Fruit fly (Drosophila melanogaster) whole organism, embryonic: ENCODE data around the gene unk.
A peak's percentile ranks its signal among the peaks of the same experiment; 100 is the strongest.

Experiments used
- Abd-B ChIP-seq: fragments of 200-800 bp; sonication (Bioruptor generic); optimal IDR thresholded peaks from 2 replicates; lab custom pipeline; 2018; ENCODE audit warnings: missing biosample characterization, mild to moderate bottlenecking, missing genetic modification characterization, moderate library complexity
- Aef1 ChIP-seq: fragments of 200-800 bp; sonication (Bioruptor generic); IDR thresholded peaks from 3 replicates; pipeline ENCODE4 v1.3.6; 2022; ENCODE audit warnings: missing biosample characterization, missing genetic modification characterization
- Blimp-1 ChIP-seq: fragments of 200-800 bp; sonication (Bioruptor generic); optimal IDR thresholded peaks from 3 replicates; lab custom pipeline; 2018; ENCODE audit warnings: missing biosample characterization, missing genetic modification characterization, mild to moderate bottlenecking, moderate library complexity, missing genetic modification reagents
- CG10267 ChIP-seq: fragments of 200-800 bp; sonication (Bioruptor generic); optimal IDR thresholded peaks from 2 replicates; lab custom pipeline; 2018; ENCODE audit warnings: missing biosample characterization, mild to moderate bottlenecking, missing genetic modification characterization, moderate library complexity
- CG12299 ChIP-seq: fragments of 200-800 bp; sonication (Bioruptor generic); optimal IDR thresholded peaks from 2 replicates; lab custom pipeline; 2018; ENCODE audit warnings: missing biosample characterization, mild to moderate bottlenecking, missing genetic modification characterization
- CG12391 ChIP-seq: fragments of 200-800 bp; sonication (Bioruptor generic); optimal IDR thresholded peaks from 3 replicates; lab custom pipeline; 2018; ENCODE audit warnings: missing biosample characterization, mild to moderate bottlenecking, missing genetic modification characterization, moderate library complexity
- CG13894 ChIP-seq: fragments of 200-800 bp; sonication (Bioruptor generic); optimal IDR thresholded peaks from 3 replicates; lab custom pipeline; 2018; ENCODE audit warnings: missing biosample characterization, mild to moderate bottlenecking, missing genetic modification characterization, moderate library complexity
- CG14050 ChIP-seq: fragments of 200-800 bp; sonication (Bioruptor generic); IDR thresholded peaks from 3 replicates; pipeline ENCODE4 v1.3.6; 2022; ENCODE audit warnings: missing biosample characterization, missing genetic modification characterization
- CG14441 ChIP-seq: fragments of 200-800 bp; sonication (Bioruptor generic); IDR thresholded peaks from 2 replicates; pipeline ENCODE4 v1.3.6; 2022; ENCODE audit warnings: missing biosample characterization, missing genetic modification characterization
- CG17385 ChIP-seq: fragments of 200-800 bp; sonication (Bioruptor generic); optimal IDR thresholded peaks from 3 replicates; lab custom pipeline; 2018; ENCODE audit warnings: missing biosample characterization, mild to moderate bottlenecking, missing genetic modification characterization
- CG2199 ChIP-seq: fragments of 200-800 bp; sonication (Bioruptor generic); IDR thresholded peaks from 3 replicates; pipeline ENCODE4 v1.3.6; 2022; ENCODE audit warnings: missing biosample characterization, missing genetic modification characterization
- CG30020 ChIP-seq: fragments of 200-800 bp; optimal IDR thresholded peaks from 2 replicates; lab custom pipeline; 2019; ENCODE audit warnings: missing biosample characterization, mild to moderate bottlenecking, missing genetic modification characterization, moderate library complexity
- CG31365 ChIP-seq: fragments of 200-800 bp; sonication (Bioruptor generic); optimal IDR thresholded peaks from 2 replicates; lab custom pipeline; 2018; ENCODE audit warnings: missing biosample characterization, mild to moderate bottlenecking, missing genetic modification characterization
- CG31441 ChIP-seq: fragments of 200-800 bp; sonication (Bioruptor generic); IDR thresholded peaks from 2 replicates; pipeline ENCODE4 v1.3.6; 2022; ENCODE audit warnings: missing biosample characterization, missing genetic modification characterization
- CG3281 ChIP-seq: fragments of 200-800 bp; sonication (Bioruptor generic); optimal IDR thresholded peaks from 3 replicates; lab custom pipeline; 2017; ENCODE audit warnings: missing biosample characterization, mild to moderate bottlenecking, missing genetic modification characterization
- CG4404 ChIP-seq: fragments of 200-800 bp; sonication (Bioruptor generic); IDR thresholded peaks from 2 replicates; pipeline ENCODE4 v1.3.6; 2022; ENCODE audit warnings: missing biosample characterization, missing genetic modification characterization
- CG4854 ChIP-seq: fragments of 200-800 bp; sonication (Bioruptor generic); optimal IDR thresholded peaks from 2 replicates; lab custom pipeline; 2016; ENCODE audit warnings: missing biosample characterization, missing genetic modification characterization, inconsistent platforms
- CG6654 ChIP-seq: fragments of 200-800 bp; sonication (Bioruptor generic); optimal IDR thresholded peaks from 2 replicates; lab custom pipeline; 2017; ENCODE audit warnings: missing biosample characterization, mild to moderate bottlenecking, missing genetic modification characterization
- CG6683 ChIP-seq: fragments of 200-800 bp; sonication (Bioruptor generic); optimal IDR thresholded peaks from 2 replicates; lab custom pipeline; 2017; ENCODE audit warnings: missing biosample characterization, mild to moderate bottlenecking, missing genetic modification characterization, missing genetic modification reagents
- CrebB ChIP-seq: fragments of 200-800 bp; sonication (Bioruptor generic); optimal IDR thresholded peaks from 3 replicates; lab custom pipeline; 2018; ENCODE audit warnings: missing biosample characterization, mild to moderate bottlenecking, missing genetic modification characterization
- Drgx ChIP-seq: fragments of 200-800 bp; sonication (Bioruptor generic); IDR thresholded peaks from 2 replicates; pipeline ENCODE4 v1.3.6; 2022; ENCODE audit warnings: missing biosample characterization, missing genetic modification characterization
- Fer3 ChIP-seq: fragments of 200-800 bp; sonication (Bioruptor generic); optimal IDR thresholded peaks from 2 replicates; lab custom pipeline; 2018; ENCODE audit warnings: missing biosample characterization, mild to moderate bottlenecking, missing genetic modification characterization, moderate library complexity
- HmgD ChIP-seq: fragments of 200-800 bp; sonication (Bioruptor generic); optimal IDR thresholded peaks from 3 replicates; lab custom pipeline; 2016; ENCODE audit warnings: missing biosample characterization, missing genetic modification characterization
- Hr39 ChIP-seq: fragments of >200 bp; optimal IDR thresholded peaks from 2 replicates; lab custom pipeline; 2017
- Hsf ChIP-seq: fragments of 200-800 bp; sonication (Bioruptor generic); optimal IDR thresholded peaks from 3 replicates; lab custom pipeline; 2016; ENCODE audit warnings: missing biosample characterization, missing genetic modification characterization
- MTF-1 ChIP-seq: fragments of 200-800 bp; sonication (Bioruptor generic); optimal IDR thresholded peaks from 2 replicates; lab custom pipeline; 2018; ENCODE audit warnings: missing biosample characterization, mild to moderate bottlenecking, missing genetic modification characterization, borderline replicate concordance
- NC2α ChIP-seq: fragments of 200-800 bp; sonication (Bioruptor generic); optimal IDR thresholded peaks from 2 replicates; lab custom pipeline; 2016; ENCODE audit warnings: missing biosample characterization, missing genetic modification characterization
- Oli ChIP-seq: fragments of 200-800 bp; sonication (Bioruptor generic); optimal IDR thresholded peaks from 2 replicates; lab custom pipeline; 2018; ENCODE audit warnings: missing biosample characterization, mild to moderate bottlenecking, missing genetic modification characterization, moderate library complexity
- Ptx1 ChIP-seq: fragments of 200-800 bp; sonication (Bioruptor generic); IDR thresholded peaks from 2 replicates; pipeline ENCODE4 v1.3.6; 2022; ENCODE audit warnings: missing biosample characterization, missing genetic modification characterization
- Scr ChIP-seq: fragments of 200-800 bp; sonication (Bioruptor generic); IDR thresholded peaks from 2 replicates; pipeline ENCODE4 v1.3.6; 2022; ENCODE audit warnings: missing biosample characterization, missing genetic modification characterization; ENCODE audit not compliant: partially characterized antibody
- Ssrp ChIP-seq: fragments of 200-800 bp; sonication (Bioruptor generic); optimal IDR thresholded peaks from 2 replicates; lab custom pipeline; 2018; ENCODE audit warnings: missing biosample characterization, mild to moderate bottlenecking, missing genetic modification characterization, moderate library complexity
- Taf1 ChIP-seq: fragments of 200-800 bp; sonication (Bioruptor generic); IDR thresholded peaks from 2 replicates; pipeline ENCODE4 v1.3.6; 2022; ENCODE audit warnings: missing biosample characterization, missing genetic modification characterization
- abd-A ChIP-seq: fragments of 200-800 bp; sonication (Bioruptor generic); optimal IDR thresholded peaks from 3 replicates; lab custom pipeline; 2019; ENCODE audit warnings: missing biosample characterization, mild to moderate bottlenecking, missing genetic modification characterization, moderate library complexity
- bcd ChIP-seq: fragments of 200-800 bp; sonication (Bioruptor generic); optimal IDR thresholded peaks from 2 replicates; lab custom pipeline; 2017; ENCODE audit warnings: missing biosample characterization, mild to moderate bottlenecking, missing genetic modification characterization
- disco-r ChIP-seq: fragments of 200-800 bp; sonication (Bioruptor generic); optimal IDR thresholded peaks from 2 replicates; lab custom pipeline; 2016; ENCODE audit warnings: missing biosample characterization, missing genetic modification characterization
- dmrt99B ChIP-seq: fragments of 200-800 bp; sonication (Bioruptor generic); optimal IDR thresholded peaks from 2 replicates; lab custom pipeline; 2018; ENCODE audit warnings: missing biosample characterization, mild to moderate bottlenecking, missing genetic modification characterization, moderate library complexity
- dysf ChIP-seq: fragments of 200-800 bp; sonication (Bioruptor generic); IDR thresholded peaks from 3 replicates; pipeline ENCODE4 v1.3.6; 2022; ENCODE audit warnings: missing biosample characterization, missing genetic modification characterization
- grau ChIP-seq: fragments of 200-800 bp; optimal IDR thresholded peaks from 3 replicates; lab custom pipeline; 2019; ENCODE audit warnings: missing biosample characterization, mild to moderate bottlenecking, missing genetic modification characterization, moderate library complexity
- h ChIP-seq: fragments of >200 bp; optimal IDR thresholded peaks from 2 replicates; lab custom pipeline; 2017
- hb ChIP-seq: fragments of 200-800 bp; sonication (Bioruptor generic); IDR thresholded peaks from 3 replicates; pipeline ENCODE4 v1.3.6; 2022; ENCODE audit warnings: missing biosample characterization, missing genetic modification characterization; ENCODE audit not compliant: partially characterized antibody
- lilli ChIP-seq: fragments of 200-800 bp; sonication (Bioruptor generic); optimal IDR thresholded peaks from 3 replicates; lab custom pipeline; 2016; ENCODE audit warnings: missing biosample characterization, missing genetic modification characterization
- maf-S ChIP-seq: fragments of 200-800 bp; sonication (Bioruptor generic); optimal IDR thresholded peaks from 2 replicates; lab custom pipeline; 2016; ENCODE audit warnings: missing biosample characterization, missing genetic modification characterization
- mld ChIP-seq: fragments of 200-800 bp; sonication (Bioruptor generic); IDR thresholded peaks from 3 replicates; pipeline ENCODE4 v1.3.6; 2022; ENCODE audit warnings: missing biosample characterization, missing genetic modification characterization; ENCODE audit not compliant: partially characterized antibody
- oc ChIP-seq: fragments of 200-800 bp; sonication (Bioruptor generic); optimal IDR thresholded peaks from 2 replicates; lab custom pipeline; 2018; ENCODE audit warnings: missing biosample characterization, mild to moderate bottlenecking, missing genetic modification characterization, moderate library complexity
- peb ChIP-seq: fragments of 200-800 bp; sonication (Bioruptor generic); IDR thresholded peaks from 2 replicates; pipeline ENCODE4 v1.3.6; 2022; ENCODE audit warnings: missing biosample characterization, missing genetic modification characterization
- ro ChIP-seq: fragments of 200-800 bp; sonication (Bioruptor generic); IDR thresholded peaks from 2 replicates; pipeline ENCODE4 v1.3.6; 2022; ENCODE audit warnings: missing biosample characterization, missing genetic modification characterization
- salm ChIP-seq: fragments of 200-800 bp; sonication (Bioruptor generic); optimal IDR thresholded peaks from 2 replicates; lab custom pipeline; 2018; ENCODE audit warnings: missing biosample characterization, mild to moderate bottlenecking, missing genetic modification characterization
- sisA ChIP-seq: fragments of 200-800 bp; sonication (Bioruptor generic); IDR thresholded peaks from 2 replicates; pipeline ENCODE4 v1.3.6; 2022; ENCODE audit warnings: missing biosample characterization, missing genetic modification characterization
- tio ChIP-seq: fragments of 200-800 bp; sonication (Bioruptor generic); optimal IDR thresholded peaks from 2 replicates; lab custom pipeline; 2017; ENCODE audit warnings: missing biosample characterization, missing genetic modification characterization, inconsistent platforms
- zfh2 ChIP-seq: fragments of 200-800 bp; sonication (Bioruptor generic); optimal IDR thresholded peaks from 2 replicates; lab custom pipeline; 2016; ENCODE audit warnings: missing biosample characterization, missing genetic modification characterization

The unk gene

dm6 chr3R:23117683-23118470 lies 39.8 kb downstream of the unk start, which contains the start of the genes Rassf and CenB1A (continued):
- TF ChIP-seq hb (no peak), Aef1 (GFP tag; lab: Robert Waterston, UW) (peak; percentile 52; the same call in 2 of the 3 replicates), mld (GFP tag; lab: Robert Waterston, UW) (no peak), Hr39 (lab: Kevin White, UChicago) (no peak), Drgx (GFP tag; lab: Robert Waterston, UW) (0 out of 2 replicates have a peak, but pooled peaks have one; percentile 24), sisA (GFP tag; lab: Robert Waterston, UW) (peak; percentile 37; the same call in 1 of the 2 replicates), CG10267 (peak; percentile 90), CG4854 (GFP tag; lab: Kevin White, UChicago) (no peak), Abd-B (GFP tag; lab: Kevin White, UChicago) (peak; percentile 18), Blimp-1 (GFP tag; lab: Kevin White, UChicago) (no peak), CG6654 (GFP tag; lab: Kevin White, UChicago) (no peak), oc (tag; lab: Kevin White, UChicago) (no peak), peb (GFP tag; lab: Robert Waterston, UW) (no peak), Oli (tag; lab: Kevin White, UChicago) (peak; percentile 46), CG4404 (GFP tag; lab: Robert Waterston, UW) (no peak), maf-S (GFP tag; lab: Kevin White, UChicago) (peak; percentile 65), CG31365 (no peak), CG2199 (GFP tag; lab: Robert Waterston, UW) (no peak), abd-A (tag; lab: Kevin White, UChicago) (no peak), CG17385 (GFP tag; lab: Kevin White, UChicago) (peak; percentile 64), salm (tag; lab: Kevin White, UChicago) (no peak), CG3281 (no peak), CG30020 (tag; lab: Kevin White, UChicago) (peak; percentile 25), Hsf (GFP tag; lab: Kevin White, UChicago) (peak; percentile 55), CG12391 (tag; lab: Kevin White, UChicago) (peak; percentile 62), dysf (peak; percentile 41; the same call in 1 of the 3 replicates), tio (GFP tag; lab: Kevin White, UChicago) (no peak), CG13894 (tag; lab: Kevin White, UChicago) (no peak), CG14441 (peak; percentile 33; the same call in 1 of the 2 replicates), Ptx1 (GFP tag; lab: Robert Waterston, UW) (peak; percentile 60), dmrt99B (tag; lab: Kevin White, UChicago) (no peak), Ssrp (peak; percentile 32), CG31441 (GFP tag; lab: Robert Waterston, UW) (no peak), CG14050 (GFP tag; lab: Robert Waterston, UW) (no peak), h (lab: Kevin White, UChicago) (no peak), HmgD (GFP tag; lab: Kevin White, UChicago) (peak; percentile 25), Fer3 (tag; lab: Kevin White, UChicago) (peak; percentile 4), ro (GFP tag; lab: Robert Waterston, UW) (no peak), Taf1 (GFP tag; lab: Robert Waterston, UW) (0 out of 2 replicates have a peak, but pooled peaks have one; percentile 11), CrebB (tag; lab: Kevin White, UChicago) (no peak), bcd (peak; percentile 24), lilli (GFP tag; lab: Kevin White, UChicago) (peak; percentile 55), disco-r (GFP tag; lab: Kevin White, UChicago) (no peak), grau (tag; lab: Kevin White, UChicago) (peak; percentile 27), MTF-1 (GFP tag; lab: Kevin White, UChicago) (no peak), CG12299 (tag; lab: Kevin White, UChicago) (no peak), Scr (GFP tag; lab: Robert Waterston, UW) (peak; percentile 41), CG6683 (no peak), NC2α (GFP tag; lab: Kevin White, UChicago) (peak; percentile 28), zfh2 (GFP tag; lab: Kevin White, UChicago) (peak; percentile 80)
